Worm (Caenorhabditis elegans) whole organism, late embryonic: ENCODE data around the gene C53D6.10.
A peak's percentile ranks its signal among the peaks of the same experiment; 100 is the strongest.

Experiments used
- K02D7.2 ChIP-seq: sonication (generic microtip); optimal IDR thresholded peaks from 2 replicates; lab custom pipeline; 2017; ENCODE audit warnings: mild to moderate bottlenecking, missing genetic modification characterization, missing compliant biosample characterization
- T23F11.4 ChIP-seq: fragments of 200-800 bp; sonication (Bioruptor generic); optimal IDR thresholded peaks from 2 replicates; lab custom pipeline; 2018; ENCODE audit warnings: mild to moderate bottlenecking, missing genetic modification characterization, missing compliant biosample characterization
- Y22D7AL.16 ChIP-seq: sonication (generic microtip); optimal IDR thresholded peaks from 2 replicates; lab custom pipeline; 2016; ENCODE audit warnings: missing genetic modification characterization, missing compliant biosample characterization
- ahr-1 ChIP-seq: sonication (generic microtip); optimal IDR thresholded peaks from 2 replicates; lab custom pipeline; 2016; ENCODE audit warnings: missing genetic modification characterization, missing compliant biosample characterization
- ama-1 ChIP-seq: fragments of 150-350 bp; optimal IDR thresholded peaks from 2 replicates; lab custom pipeline; 2014
- ceh-14 ChIP-seq: sonication (generic microtip); optimal IDR thresholded peaks from 2 replicates; lab custom pipeline; 2016; ENCODE audit warnings: missing genotype, missing genetic modification characterization, missing compliant biosample characterization
- ceh-18 ChIP-seq: sonication (generic microtip); optimal IDR thresholded peaks from 2 replicates; lab custom pipeline; 2016; ENCODE audit warnings: missing genetic modification characterization, missing compliant biosample characterization
- ceh-2 ChIP-seq: sonication (generic microtip); optimal IDR thresholded peaks from 2 replicates; lab custom pipeline; 2016; ENCODE audit warnings: missing genotype, missing genetic modification characterization, missing compliant biosample characterization
- ceh-22 ChIP-seq: sonication (generic microtip); optimal IDR thresholded peaks from 2 replicates; lab custom pipeline; 2017; ENCODE audit warnings: missing biosample characterization, missing genetic modification characterization
- ceh-31 ChIP-seq: sonication (generic microtip); optimal IDR thresholded peaks from 2 replicates; lab custom pipeline; 2016; ENCODE audit warnings: missing genetic modification characterization, missing compliant biosample characterization
- ceh-6 ChIP-seq: fragments of 200-800 bp; sonication (Bioruptor generic); optimal IDR thresholded peaks from 2 replicates; lab custom pipeline; 2018; ENCODE audit warnings: mild to moderate bottlenecking, missing genetic modification characterization, missing compliant biosample characterization
- ceh-9 ChIP-seq: sonication (generic microtip); optimal IDR thresholded peaks from 2 replicates; lab custom pipeline; 2016; ENCODE audit warnings: mild to moderate bottlenecking, missing genetic modification characterization, inconsistent platforms, missing compliant biosample characterization
- che-1 ChIP-seq: sonication (generic microtip); optimal IDR thresholded peaks from 2 replicates; lab custom pipeline; 2016; ENCODE audit warnings: mild to moderate bottlenecking, missing genetic modification characterization, missing compliant biosample characterization
- elt-2 ChIP-seq: sonication (generic microtip); optimal IDR thresholded peaks from 2 replicates; lab custom pipeline; 2016; ENCODE audit warnings: missing genetic modification reagents, missing genetic modification characterization, missing compliant biosample characterization
- eyg-1 ChIP-seq: sonication (generic microtip); optimal IDR thresholded peaks from 2 replicates; lab custom pipeline; 2016; ENCODE audit warnings: missing genotype, missing genetic modification characterization, missing compliant biosample characterization
- fkh-10 ChIP-seq: fragments of 150-350 bp; optimal IDR thresholded peaks from 2 replicates; lab custom pipeline; 2014; ENCODE audit warnings: missing biosample characterization, missing genetic modification reagents, missing genetic modification characterization
- gmeb-2 ChIP-seq: sonication (generic microtip); optimal IDR thresholded peaks from 2 replicates; lab custom pipeline; 2016; ENCODE audit warnings: missing genetic modification characterization, inconsistent platforms, missing compliant biosample characterization
- hlh-15 ChIP-seq: sonication (generic microtip); optimal IDR thresholded peaks from 2 replicates; lab custom pipeline; 2016; ENCODE audit warnings: missing genetic modification characterization, missing compliant biosample characterization
- hlh-30 ChIP-seq: sonication (generic microtip); optimal IDR thresholded peaks from 2 replicates; lab custom pipeline; 2017; ENCODE audit warnings: antibody characterized with exemption, missing genetic modification characterization, missing compliant biosample characterization; ENCODE audit not compliant: insufficient read depth
- hlh-8 ChIP-seq: sonication (generic microtip); optimal IDR thresholded peaks from 2 replicates; lab custom pipeline; 2016; ENCODE audit warnings: missing genotype, missing genetic modification characterization, missing compliant biosample characterization
- lin-11 ChIP-seq: fragments of 200-800 bp; sonication (Bioruptor generic); optimal IDR thresholded peaks from 2 replicates; lab custom pipeline; 2018; ENCODE audit warnings: mild to moderate bottlenecking, missing genetic modification characterization, missing compliant biosample characterization
- madf-2 ChIP-seq: sonication (generic microtip); optimal IDR thresholded peaks from 2 replicates; lab custom pipeline; 2017; ENCODE audit warnings: missing genetic modification characterization, missing compliant biosample characterization
- nfya-1 ChIP-seq: sonication (generic microtip); optimal IDR thresholded peaks from 2 replicates; lab custom pipeline; 2017; ENCODE audit warnings: missing genetic modification characterization, mild to moderate bottlenecking, missing compliant biosample characterization, antibody characterized with exemption, moderate library complexity
- nhr-11 ChIP-seq: fragments of 150-350 bp; optimal IDR thresholded peaks from 2 replicates; lab custom pipeline; 2014; ENCODE audit warnings: missing biosample characterization, missing genetic modification characterization
- nhr-232 ChIP-seq: sonication (generic microtip); optimal IDR thresholded peaks from 2 replicates; lab custom pipeline; 2016; ENCODE audit warnings: missing genetic modification characterization, missing compliant biosample characterization
- npax-4 ChIP-seq: sonication (generic microtip); optimal IDR thresholded peaks from 2 replicates; lab custom pipeline; 2016; ENCODE audit warnings: missing genetic modification characterization, missing compliant biosample characterization
- pag-3 ChIP-seq: sonication (generic microtip); optimal IDR thresholded peaks from 2 replicates; lab custom pipeline; 2016; ENCODE audit warnings: missing compliant biosample characterization, missing genetic modification characterization, borderline replicate concordance
- pha-4 ChIP-seq: fragments of 150-350 bp; optimal IDR thresholded peaks from 2 replicates; lab custom pipeline; 2018; ENCODE audit warnings: missing biosample characterization, missing genetic modification reagents, missing genetic modification characterization
- rnt-1 ChIP-seq: sonication (generic microtip); optimal IDR thresholded peaks from 2 replicates; lab custom pipeline; 2016; ENCODE audit warnings: missing genetic modification characterization, missing compliant biosample characterization
- sdc-2 ChIP-seq: sonication (generic microtip); optimal IDR thresholded peaks from 2 replicates; lab custom pipeline; 2016; ENCODE audit warnings: missing genotype, missing genetic modification characterization, missing compliant biosample characterization
- sox-4 ChIP-seq: sonication (generic microtip); optimal IDR thresholded peaks from 2 replicates; lab custom pipeline; 2017; ENCODE audit warnings: mild to moderate bottlenecking, missing genetic modification characterization, inconsistent platforms, missing compliant biosample characterization
- syd-9 ChIP-seq: sonication (generic microtip); optimal IDR thresholded peaks from 2 replicates; lab custom pipeline; 2016; ENCODE audit warnings: mild to moderate bottlenecking, missing genetic modification characterization, moderate library complexity, missing compliant biosample characterization
- tbx-2 ChIP-seq: sonication (generic microtip); optimal IDR thresholded peaks from 2 replicates; lab custom pipeline; 2016; ENCODE audit warnings: missing genetic modification characterization, missing compliant biosample characterization
- unc-55 ChIP-seq: sonication (generic microtip); optimal IDR thresholded peaks from 2 replicates; lab custom pipeline; 2017; ENCODE audit warnings: missing biosample characterization, missing genetic modification reagents, missing genetic modification characterization
- zip-5 ChIP-seq: sonication (generic microtip); optimal IDR thresholded peaks from 2 replicates; lab custom pipeline; 2016; ENCODE audit warnings: missing genetic modification characterization, missing compliant biosample characterization
- ztf-16 ChIP-seq: sonication (generic microtip); optimal IDR thresholded peaks from 2 replicates; lab custom pipeline; 2017; ENCODE audit warnings: missing genetic modification characterization, missing compliant biosample characterization

Gene C53D6.10

ce11 chrIV:9034340-9034739 is at the start of gene C53D6.10:
Gene C53D6.10 (minus strand): TSS chrIV:9034440.
- TF ChIP-seq zip-5 (tag; lab: Kevin White, UChicago), result no peak
- no peak for TF ChIP-seq ahr-1 (tag; lab: Kevin White, UChicago)
- TF ChIP-seq syd-9 (tag; lab: Kevin White, UChicago), result no peak
- TF ChIP-seq pha-4 (tag; lab: Kevin White, UChicago), result no peak
- no peak for TF ChIP-seq eyg-1 (tag; lab: Kevin White, UChicago)
- TF ChIP-seq K02D7.2 (tag; lab: Kevin White, UChicago), result no peak
- no peak for TF ChIP-seq unc-55 (GFP tag; lab: Kevin White, UChicago)
- no peak for TF ChIP-seq sox-4
- no peak for TF ChIP-seq hlh-8 (tag; lab: Kevin White, UChicago)
- TF ChIP-seq ceh-22, result no peak
- no peak for TF ChIP-seq pag-3
- TF ChIP-seq npax-4, result no peak
- TF ChIP-seq lin-11 (tag; lab: Kevin White, UChicago), result no peak
- TF ChIP-seq Y22D7AL.16 (tag; lab: Kevin White, UChicago), result no peak
- no peak for TF ChIP-seq ceh-18
- no peak for TF ChIP-seq hlh-30 (tag; lab: Kevin White, UChicago)

ce11 chrIV:9082055-9082454 is 47.8 kb upstream of the C53D6.10 start, which contains the start of gene twk-8:
Gene twk-8 (plus strand): TSS chrIV:9082355.
- TF ChIP-seq madf-2 (tag; lab: Kevin White, UChicago), result no peak

ce11 chrIV:9080201-9080600 is 46.0 kb upstream of the C53D6.10 start:
- TF ChIP-seq nfya-1 (tag; lab: Kevin White, UChicago), result no peak
- peak; percentile 68 for TF ChIP-seq ceh-18
- no peak for TF ChIP-seq ceh-31
- no peak for TF ChIP-seq T23F11.4 (GFP tag; lab: Kevin White, UChicago)
- TF ChIP-seq elt-2 (tag; lab: Kevin White, UChicago), result no peak
- peak; percentile 78 for TF ChIP-seq unc-55 (GFP tag; lab: Kevin White, UChicago)
- no peak for TF ChIP-seq ceh-9 (tag; lab: Kevin White, UChicago)
- TF ChIP-seq rnt-1 (tag; lab: Kevin White, UChicago), result no peak
- TF ChIP-seq nhr-11, result no peak
- TF ChIP-seq ztf-16 (tag; lab: Kevin White, UChicago), result no peak
- TF ChIP-seq, all 69 proteins: peak for 2

- no peak for TF ChIP-seq eyg-1 (tag; lab: Kevin White, UChicago)
- peak; percentile 19 for TF ChIP-seq nfya-1 (tag; lab: Kevin White, UChicago)
These were observed 45.1 kb upstream of the C53D6.10 start for ce11 chrIV:9079330-9079729.

- no peak for TF ChIP-seq ceh-6 (GFP tag; lab: Kevin White, UChicago)
- no peak for TF ChIP-seq che-1 (tag; lab: Kevin White, UChicago)
- no peak for TF ChIP-seq tbx-2 (tag; lab: Kevin White, UChicago)
- no peak for TF ChIP-seq T23F11.4 (GFP tag; lab: Kevin White, UChicago)
- no peak for TF ChIP-seq ceh-14 (tag; lab: Kevin White, UChicago)
- TF ChIP-seq hlh-15, result no peak
- no peak for TF ChIP-seq eyg-1 (tag; lab: Kevin White, UChicago)
- no peak for TF ChIP-seq fkh-10 (GFP tag; lab: Kevin White, UChicago)
- TF ChIP-seq ceh-2, result no peak
- no peak for TF ChIP-seq nhr-11
- TF ChIP-seq gmeb-2 (tag; lab: Kevin White, UChicago), result no peak
- TF ChIP-seq ceh-22, result no peak
- no peak for TF ChIP-seq nhr-232
- TF ChIP-seq sdc-2 (tag; lab: Kevin White, UChicago), result no peak
- TF ChIP-seq syd-9 (tag; lab: Kevin White, UChicago), result no peak
- TF ChIP-seq ama-1 (lab: Kevin White, UChicago), result no peak
- no peak for TF ChIP-seq zip-5 (tag; lab: Kevin White, UChicago)
These were observed 44.2 kb upstream of the C53D6.10 start, which contains the start of gene mans-4 for ce11 chrIV:9078469-9078868. Gene mans-4 (minus strand): TSS chrIV:9078569.
